Worm (Caenorhabditis elegans): ENCODE measurements around the gene H25K10.2.

DNA sequence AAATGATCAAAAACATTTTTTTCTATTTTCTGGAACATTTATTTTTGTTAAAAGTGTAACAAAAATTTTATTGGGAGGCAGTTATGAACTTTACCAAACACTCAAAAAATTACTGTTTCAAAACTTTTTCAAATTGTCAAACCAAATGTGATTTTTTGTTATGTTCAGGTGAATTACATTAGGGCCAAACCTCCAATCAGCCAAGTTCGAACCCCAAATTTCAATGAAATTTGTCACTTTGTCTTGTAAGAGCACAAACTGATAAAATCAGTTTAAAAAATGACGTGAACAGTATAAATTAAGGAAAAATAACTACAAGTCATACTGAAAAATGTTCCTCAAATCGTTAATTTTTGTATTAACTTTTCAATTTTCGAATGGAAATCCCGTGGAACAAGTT is 8.7 kb downstream of the H25K10.2 start, which contains the start of gene H25K10.1:
- TF ChIP-seq W03F9.2 (tag; optimal IDR thresholded peaks at IDR 0.05) (no peak), dao-5 (tag; optimal IDR thresholded peaks at IDR 0.05) (no peak)

Measured in whole organism, L4/young adult.